Fruit fly (Drosophila melanogaster): ENCODE measurements around the gene CG31457.

CG31457 gene

dm6 chr3R:23110724-23111123 lies 17.1 kb downstream of the CG31457 start (continued):
- no peak for TF ChIP-seq Usf (GFP tag; optimal IDR thresholded peaks at IDR 0.05)
- TF ChIP-seq Tbp (GFP tag; optimal IDR thresholded peaks at IDR 0.05): no peak
- peak; percentile 60 for TF ChIP-seq D19A (tag; optimal IDR thresholded peaks at IDR 0.05)
- peak; percentile 36 for TF ChIP-seq lab (GFP tag; optimal IDR thresholded peaks at IDR 0.05)
- TF ChIP-seq scrt (GFP tag; optimal IDR thresholded peaks at IDR 0.05): peak; percentile 6
- TF ChIP-seq gce (GFP tag; IDR thresholded peaks at IDR 0.05): no peak
- no peak for TF ChIP-seq ham (GFP tag; IDR thresholded peaks at IDR 0.05)
- TF ChIP-seq H2.0 (GFP tag; IDR thresholded peaks at IDR 0.05): no peak
- no peak for TF ChIP-seq CG30020 (tag; optimal IDR thresholded peaks at IDR 0.05)
- TF ChIP-seq YL-1 (GFP tag; optimal IDR thresholded peaks at IDR 0.05): no peak
- no peak for TF ChIP-seq CG13894 (tag; optimal IDR thresholded peaks at IDR 0.05)
- TF ChIP-seq fu2 (GFP tag; optimal IDR thresholded peaks at IDR 0.05): no peak

dm6 chr3R:23099233-23099632 lies 28.5 kb downstream of the CG31457 start, which contains the start of gene CG6738:
Gene CG6738, plus strand, starts transcription at chr3R:23099533.
- TF ChIP-seq CG10543 (GFP tag; optimal IDR thresholded peaks at IDR 0.05) (no peak), CG12744 (GFP tag; optimal IDR thresholded peaks at IDR 0.05) (no peak), zfh1 (GFP tag; IDR thresholded peaks at IDR 0.05) (no peak), CG2199 (GFP tag; IDR thresholded peaks at IDR 0.05) (no peak), CG7928 (GFP tag; optimal IDR thresholded peaks at IDR 0.05) (no peak), NC2β (GFP tag; optimal IDR thresholded peaks at IDR 0.05) (no peak), CG8359 (GFP tag; optimal IDR thresholded peaks at IDR 0.05; ENCODE audit: borderline replicate concordance) (no peak), sim (GFP tag; IDR thresholded peaks at IDR 0.05) (no peak), CG34422 (GFP tag; IDR thresholded peaks at IDR 0.05) (no peak), amos (GFP tag; IDR thresholded peaks at IDR 0.05; ENCODE audit: partially characterized antibody) (no peak), CG31365 (tag; optimal IDR thresholded peaks at IDR 0.05) (no peak), kah (GFP tag; optimal IDR thresholded peaks at IDR 0.05) (no peak), zen (tag; optimal IDR thresholded peaks at IDR 0.05) (no peak)

dm6 chr3R:23097197-23097809 lies 30.5 kb downstream of the CG31457 start, which contains the start of gene CG6733:
Gene CG6733, plus strand, starts transcription at chr3R:23097728.
- TF ChIP-seq pan (optimal IDR thresholded peaks at IDR 0.05) (no peak), pan (GFP tag; optimal IDR thresholded peaks at IDR 0.05 in 1 of 2, IDR thresholded peaks at IDR 0.05 in 1 of 2) (no peak), GATAe (GFP tag; conservative IDR thresholded peaks at IDR 0.05) (no peak), CG2116 (GFP tag; optimal IDR thresholded peaks at IDR 0.05) (no peak), CG9817 (tag; optimal IDR thresholded peaks at IDR 0.05) (no peak), Mrtf (GFP tag; IDR thresholded peaks at IDR 0.05) (no peak), dpn (GFP tag; optimal IDR thresholded peaks at IDR 0.05) (no peak), cg (GFP tag; optimal IDR thresholded peaks at IDR 0.05) (no peak), HLHmδ (GFP tag; optimal IDR thresholded peaks at IDR 0.05) (no peak), CG18599 (GFP tag; optimal IDR thresholded peaks at IDR 0.05) (no peak), CG30431 (GFP tag; optimal IDR thresholded peaks at IDR 0.05) (no peak), lab (GFP tag; optimal IDR thresholded peaks at IDR 0.05) (peak; percentile 50), otp (GFP tag; IDR thresholded peaks at IDR 0.05) (no peak), Six4 (GFP tag; optimal IDR thresholded peaks at IDR 0.05) (no peak), CG34376 (GFP tag; optimal IDR thresholded peaks at IDR 0.05) (peak; percentile 50), mirr (GFP tag; optimal IDR thresholded peaks at IDR 0.05) (peak; percentile 69), sd (tag; optimal IDR thresholded peaks at IDR 0.05) (peak; percentile 31), ranshi (GFP tag; IDR thresholded peaks at IDR 0.05) (no peak), Nf-YA (GFP tag; IDR thresholded peaks at IDR 0.05) (no peak), Dip3 (GFP tag; optimal IDR thresholded peaks at IDR 0.05) (no peak), gce (GFP tag; IDR thresholded peaks at IDR 0.05) (no peak), CG11695 (GFP tag; IDR thresholded peaks at IDR 0.05) (no peak), CG2678 (tag; optimal IDR thresholded peaks at IDR 0.05) (no peak), CG8290 (GFP tag; optimal IDR thresholded peaks at IDR 0.05) (no peak), CG8290 (tag; optimal IDR thresholded peaks at IDR 0.05) (no peak), CG1647 (GFP tag; optimal IDR thresholded peaks at IDR 0.05) (no peak), C15 (GFP tag; IDR thresholded peaks at IDR 0.05) (no peak), amos (GFP tag; IDR thresholded peaks at IDR 0.05; ENCODE audit: partially characterized antibody) (no peak)
